Fruit fly (Drosophila melanogaster): ENCODE results near the gene RpS13.
A peak's percentile ranks its signal among the peaks of the same experiment; 100 is the strongest.

Gene RpS13

dm6 chr2L:8364006-8364956 is at the start of gene RpS13, which contains the start of gene CSN8 (continued):
- TF ChIP-seq CG12942 (GFP tag; optimal IDR thresholded peaks at IDR 0.05) = no peak
- 0 out of 3 replicates have a peak, but pooled peaks have one; percentile 11 for TF ChIP-seq CG7357 (GFP tag; IDR thresholded peaks at IDR 0.05)
- peak; percentile 93 for TF ChIP-seq hbn (GFP tag; IDR thresholded peaks at IDR 0.05; ENCODE audit: partially characterized antibody)
- peak; percentile 27 for TF ChIP-seq CG8359 (GFP tag; optimal IDR thresholded peaks at IDR 0.05; ENCODE audit: borderline replicate concordance)
- 0 out of 3 replicates have a peak, but pooled peaks have one; percentile 15 for TF ChIP-seq ci (GFP tag; IDR thresholded peaks at IDR 0.05)
- TF ChIP-seq Camta (GFP tag; optimal IDR thresholded peaks at IDR 0.05) = no peak
- no peak for TF ChIP-seq CG17612 (GFP tag; IDR thresholded peaks at IDR 0.05)
- TF ChIP-seq lmd (GFP tag; IDR thresholded peaks at IDR 0.05) = no peak
- TF ChIP-seq Six4 (GFP tag; optimal IDR thresholded peaks at IDR 0.05) = no peak
- TF ChIP-seq maf-S (GFP tag; optimal IDR thresholded peaks at IDR 0.05) = peak; percentile 22
- TF ChIP-seq CG10654 (GFP tag; optimal IDR thresholded peaks at IDR 0.05) = no peak
- peak; percentile 25 for TF ChIP-seq lab (GFP tag; optimal IDR thresholded peaks at IDR 0.05)
- no peak for TF ChIP-seq onecut (GFP tag; IDR thresholded peaks at IDR 0.05)
- no peak for TF ChIP-seq CG18619 (GFP tag; optimal IDR thresholded peaks at IDR 0.05)
- no peak for TF ChIP-seq ash1 (GFP tag; optimal IDR thresholded peaks at IDR 0.05)
- peak; percentile 29 for TF ChIP-seq CG17385 (GFP tag; optimal IDR thresholded peaks at IDR 0.05)
- no peak for TF ChIP-seq CG18764 (GFP tag; optimal IDR thresholded peaks at IDR 0.05)
- TF ChIP-seq CG4328 (GFP tag; optimal IDR thresholded peaks at IDR 0.05) = no peak
- peak; percentile 46 for TF ChIP-seq Vsx1 (GFP tag; optimal IDR thresholded peaks at IDR 0.05)
- no peak for TF ChIP-seq CG15269 (tag; optimal IDR thresholded peaks at IDR 0.05)
- TF ChIP-seq CG9817 (tag; optimal IDR thresholded peaks at IDR 0.05) = no peak
- TF ChIP-seq CoRest (tag; optimal IDR thresholded peaks at IDR 0.05) = peak; percentile 17
- peak; percentile 91 for TF ChIP-seq CG2129 (GFP tag; IDR thresholded peaks at IDR 0.05; ENCODE audit: partially characterized antibody)
- TF ChIP-seq caup (GFP tag; optimal IDR thresholded peaks at IDR 0.05; ENCODE audit: severe bottlenecking) = no peak
- TF ChIP-seq pzg (GFP tag; optimal IDR thresholded peaks at IDR 0.05) = peak; percentile 90
- peak; percentile 10 for TF ChIP-seq CG7839 (tag; optimal IDR thresholded peaks at IDR 0.05)
- TF ChIP-seq CG4820 (GFP tag; optimal IDR thresholded peaks at IDR 0.05) = no peak
- TF ChIP-seq CG31441 (GFP tag; IDR thresholded peaks at IDR 0.05) = peak; percentile 54; the same call in 1 of the 2 replicates
- no peak for TF ChIP-seq CG11247 (GFP tag; IDR thresholded peaks at IDR 0.05)
- TF ChIP-seq CG6765 (GFP tag; optimal IDR thresholded peaks at IDR 0.05) = peak; percentile 59
- TF ChIP-seq gem (tag; optimal IDR thresholded peaks at IDR 0.05) = peak; percentile 29
- no peak for TF ChIP-seq C15 (GFP tag; IDR thresholded peaks at IDR 0.05)
- TF ChIP-seq CG33213 (GFP tag; optimal IDR thresholded peaks at IDR 0.05) = peak; percentile 28
- TF ChIP-seq Fer2 (tag; optimal IDR thresholded peaks at IDR 0.05) = no peak
- no peak for TF ChIP-seq sc (optimal IDR thresholded peaks at IDR 0.05)
- no peak for TF ChIP-seq sc (GFP tag; optimal IDR thresholded peaks at IDR 0.05)
- TF ChIP-seq CG12236 (GFP tag; optimal IDR thresholded peaks at IDR 0.05) = no peak
- TF ChIP-seq chm (GFP tag; IDR thresholded peaks at IDR 0.05) = 0 out of 2 replicates have a peak, but pooled peaks have one; percentile 4
- peak; percentile 41 for TF ChIP-seq CG12391 (tag; optimal IDR thresholded peaks at IDR 0.05)
- no peak for TF ChIP-seq trh (GFP tag; optimal IDR thresholded peaks at IDR 0.05)
- peak; percentile 96 for TF ChIP-seq CG13287 (GFP tag; IDR thresholded peaks at IDR 0.05; ENCODE audit: partially characterized antibody)
- no peak for TF ChIP-seq zfh1 (GFP tag; IDR thresholded peaks at IDR 0.05)
- no peak for TF ChIP-seq Taf1 (GFP tag; IDR thresholded peaks at IDR 0.05)
- no peak for TF ChIP-seq repo (GFP tag; optimal IDR thresholded peaks at IDR 0.05)
- TF ChIP-seq ranshi (GFP tag; IDR thresholded peaks at IDR 0.05) = no peak
- TF ChIP-seq BtbVII (GFP tag; optimal IDR thresholded peaks at IDR 0.05) = no peak
- TF ChIP-seq CG6813 (GFP tag; optimal IDR thresholded peaks at IDR 0.05) = no peak
- no peak for TF ChIP-seq NC2α (GFP tag; optimal IDR thresholded peaks at IDR 0.05)

Measured in whole organism, embryonic.